Worm (Caenorhabditis elegans) whole organism, L4 larva: ENCODE results near the gene clec-187.
A peak's percentile ranks its signal among the peaks of the same experiment; 100 is the strongest.

Experiments
- lin-15B ChIP-seq: fragments of 150-350 bp; sonication (generic microtip); optimal IDR thresholded peaks from 3 replicates; lab custom pipeline; 2014; ENCODE audit warnings: missing biosample characterization, missing genetic modification characterization
- pqm-1 ChIP-seq: sonication (generic microtip); optimal IDR thresholded peaks from 2 replicates; lab custom pipeline; 2017; ENCODE audit warnings: missing biosample characterization, missing genetic modification characterization
- skn-1 ChIP-seq: fragments of 150-350 bp; optimal IDR thresholded peaks from 2 replicates; lab custom pipeline; 2014; ENCODE audit warnings: missing biosample characterization, missing genetic modification characterization
- tra-1 ChIP-seq: fragments of 200-800 bp; sonication (Bioruptor generic); IDR thresholded peaks from 2 replicates; pipeline ENCODE4 v1.3.6; 2022; ENCODE audit warnings: missing genetic modification reagents, missing genetic modification characterization, missing compliant biosample characterization
- unc-39 ChIP-seq: sonication (generic microtip); optimal IDR thresholded peaks from 2 replicates; lab custom pipeline; 2017; ENCODE audit warnings: missing biosample characterization, missing genetic modification characterization
- unc-62 ChIP-seq, 3 experiments: fragments of 150-350 bp in 1 of 3; sonication (generic microtip); optimal IDR thresholded peaks in 2 of 3; peaks in 1 of 3; 1 replicate in 1 of 3; 2 replicates in 2 of 3; lab custom pipeline; 2014 to 2017; ENCODE audit warnings: missing biosample characterization in 3 of 3, missing genetic modification characterization in 3 of 3, missing genetic modification reagents in 3 of 3, missing genotype in 1 of 3

ce11 chrIV:12914532-12915019 is 43.3 kb upstream of the clec-187 start, which contains the start of gene irg-6:
- TF ChIP-seq tra-1 (GFP tag; lab: Robert Waterston, UW) (no peak), unc-62 (GFP tag; optimal IDR thresholded peaks at IDR 0.05 in 1 of 2; lab: Kevin White, UChicago) (peak in 1 of 2 experiments; percentile 97), unc-62 (tag; optimal IDR thresholded peaks at IDR 0.05; lab: Kevin White, UChicago) (no peak), pqm-1 (no peak), lin-15B (tag; lab: Kevin White, UChicago) (no peak), skn-1 (no peak), unc-39 (no peak)
